Worm (Caenorhabditis elegans) whole organism, L1 larva: ENCODE data around the gene srg-61.

Experiments
- C04F5.9 ChIP-seq: sonication (generic microtip); optimal IDR thresholded peaks from 2 replicates; lab custom pipeline; 2016; ENCODE audit warnings: missing genetic modification characterization, missing compliant biosample characterization
- C16A3.4 ChIP-seq: fragments of 150-350 bp; optimal IDR thresholded peaks from 2 replicates; lab custom pipeline; 2014; ENCODE audit warnings: missing biosample characterization, missing genetic modification characterization
- C34B4.2 ChIP-seq: sonication (generic microtip); optimal IDR thresholded peaks from 2 replicates; lab custom pipeline; 2017; ENCODE audit warnings: mild to moderate bottlenecking, missing genetic modification characterization, missing compliant biosample characterization
- F16B12.6 ChIP-seq: fragments of 150-350 bp; optimal IDR thresholded peaks from 2 replicates; lab custom pipeline; 2014; ENCODE audit warnings: missing biosample characterization, missing genetic modification characterization
- Y116A8C.19 ChIP-seq: sonication (generic microtip); optimal IDR thresholded peaks from 2 replicates; lab custom pipeline; 2016; ENCODE audit warnings: missing compliant biosample characterization, missing genetic modification characterization, borderline replicate concordance
- alr-1 ChIP-seq: fragments of 200-800 bp; sonication (Bioruptor generic); optimal IDR thresholded peaks from 2 replicates; lab custom pipeline; 2018; ENCODE audit warnings: borderline replicate concordance, mild to moderate bottlenecking, missing genetic modification characterization, missing compliant biosample characterization
- ceh-82 ChIP-seq, 3 experiments: fragments of 150-350 bp in 1 of 3; sonication (generic microtip) in 2 of 3; optimal IDR thresholded peaks; 2 replicates each; lab custom pipeline; 2014 to 2017; ENCODE audit warnings: missing biosample characterization in 3 of 3, missing genetic modification characterization in 3 of 3
- ceh-88 ChIP-seq: fragments of 200-800 bp; sonication (Bioruptor generic); IDR thresholded peaks from 2 replicates; pipeline ENCODE4 v1.3.6; 2022; ENCODE audit warnings: missing genetic modification characterization, missing compliant biosample characterization
- dpl-1 ChIP-seq, 3 experiments: fragments of 150-350 bp in 2 of 3; sonication (generic microtip) in 1 of 3; optimal IDR thresholded peaks; 2 replicates each; lab custom pipeline; 2014 to 2017; ENCODE audit warnings: missing biosample characterization in 3 of 3, missing genetic modification characterization in 3 of 3, missing genetic modification reagents in 3 of 3
- efl-1 ChIP-seq, 4 experiments: fragments of 150-350 bp; optimal IDR thresholded peaks in 3 of 4; peaks in 1 of 4; 1 replicate in 1 of 4; 2 replicates in 3 of 4; lab custom pipeline; 2014; ENCODE audit warnings: missing biosample characterization in 2 of 4, missing genetic modification characterization in 2 of 4, missing genetic modification reagents in 2 of 4
- egl-13 ChIP-seq: sonication (generic microtip); optimal IDR thresholded peaks from 2 replicates; lab custom pipeline; 2016; ENCODE audit warnings: missing genotype, missing genetic modification reagents, missing genetic modification characterization, missing compliant biosample characterization
- egl-27 ChIP-seq, 2 experiments: fragments of 150-350 bp in 1 of 2; sonication (generic microtip); optimal IDR thresholded peaks; 3 replicates each; lab custom pipeline; 2017 to 2018; ENCODE audit warnings: missing biosample characterization in 2 of 2, missing genetic modification characterization in 2 of 2, missing genetic modification reagents in 2 of 2
- elt-2 ChIP-seq: sonication (generic microtip); optimal IDR thresholded peaks from 2 replicates; lab custom pipeline; 2016; ENCODE audit warnings: missing genetic modification characterization, mild to moderate bottlenecking, inconsistent platforms, missing compliant biosample characterization, missing genetic modification reagents
- elt-3 ChIP-seq, 6 experiments: fragments of 150-350 bp in 1 of 6; sonication (generic microtip); optimal IDR thresholded peaks; 2 replicates each; lab custom pipeline; 2017 to 2018; ENCODE audit warnings: missing biosample characterization in 6 of 6, missing genetic modification characterization in 6 of 6, inconsistent platforms in 1 of 6
- fkh-10 ChIP-seq: sonication (generic microtip); optimal IDR thresholded peaks from 2 replicates; lab custom pipeline; 2017; ENCODE audit warnings: missing biosample characterization, missing genetic modification reagents, missing genetic modification characterization
- fkh-4 ChIP-seq: sonication (generic microtip); optimal IDR thresholded peaks from 2 replicates; lab custom pipeline; 2016; ENCODE audit warnings: missing compliant biosample characterization, missing genetic modification characterization, borderline replicate concordance
- fkh-8 ChIP-seq: sonication (generic microtip); optimal IDR thresholded peaks from 2 replicates; lab custom pipeline; 2016; ENCODE audit warnings: mild to moderate bottlenecking, missing genetic modification characterization, missing compliant biosample characterization
- hlh-17 ChIP-seq: fragments of 200-800 bp; sonication (Bioruptor generic); optimal IDR thresholded peaks from 2 replicates; lab custom pipeline; 2018; ENCODE audit warnings: missing genetic modification characterization, mild to moderate bottlenecking, missing compliant biosample characterization, moderate library complexity, borderline replicate concordance
- hlh-4 ChIP-seq: sonication (generic microtip); optimal IDR thresholded peaks from 2 replicates; lab custom pipeline; 2016; ENCODE audit warnings: mild to moderate bottlenecking, missing genetic modification characterization, missing compliant biosample characterization
- lin-35 ChIP-seq, 2 experiments: fragments of 150-350 bp; optimal IDR thresholded peaks; 2 replicates each; lab custom pipeline; 2014; ENCODE audit warnings: missing biosample characterization in 2 of 2, missing genetic modification characterization in 2 of 2, missing genetic modification reagents in 2 of 2
- lir-3 ChIP-seq: sonication (generic microtip); optimal IDR thresholded peaks from 2 replicates; lab custom pipeline; 2016; ENCODE audit warnings: mild to moderate bottlenecking, missing genetic modification characterization, moderate library complexity, missing compliant biosample characterization; ENCODE audit not compliant: poor library complexity
- lsy-2 ChIP-seq, 2 experiments: fragments of 150-350 bp; optimal IDR thresholded peaks; 2 replicates each; lab custom pipeline; 2014; ENCODE audit warnings: missing biosample characterization in 2 of 2, missing genetic modification characterization in 2 of 2
- mdl-1 ChIP-seq, 2 experiments: fragments of 150-350 bp; optimal IDR thresholded peaks; 2 replicates each; lab custom pipeline; 2014 to 2017; ENCODE audit warnings: missing biosample characterization in 2 of 2, missing genetic modification characterization in 2 of 2, inconsistent platforms in 1 of 2
- mef-2 ChIP-seq: fragments of 150-350 bp; optimal IDR thresholded peaks from 2 replicates; lab custom pipeline; 2014; ENCODE audit warnings: missing biosample characterization, missing genetic modification characterization
- mep-1 ChIP-seq: fragments of 150-350 bp; optimal IDR thresholded peaks from 2 replicates; lab custom pipeline; 2014; ENCODE audit warnings: missing biosample characterization, missing genetic modification characterization
- nhr-11 ChIP-seq: fragments of 150-350 bp; optimal IDR thresholded peaks from 2 replicates; lab custom pipeline; 2014; ENCODE audit warnings: missing biosample characterization, missing genetic modification characterization
- nhr-19 ChIP-seq: fragments of 200-800 bp; sonication (Bioruptor generic); conservative IDR thresholded peaks from 2 replicates; pipeline ENCODE4 v1.3.6; 2022; ENCODE audit warnings: missing genetic modification characterization, missing compliant biosample characterization
- nhr-20 ChIP-seq: sonication (generic microtip); optimal IDR thresholded peaks from 2 replicates; lab custom pipeline; 2016; ENCODE audit warnings: mild to moderate bottlenecking, missing genetic modification characterization, missing compliant biosample characterization
- nhr-28 ChIP-seq: fragments of 150-350 bp; optimal IDR thresholded peaks from 2 replicates; lab custom pipeline; 2014; ENCODE audit warnings: missing biosample characterization, missing genetic modification characterization
- nhr-85 ChIP-seq: sonication (generic microtip); peaks from one replicate; lab custom pipeline; 2016; ENCODE audit warnings: missing genetic modification characterization, inconsistent platforms, missing compliant biosample characterization
- nhr-90 ChIP-seq: sonication (generic microtip); optimal IDR thresholded peaks from 2 replicates; lab custom pipeline; 2016; ENCODE audit warnings: mild to moderate bottlenecking, missing genetic modification characterization, missing compliant biosample characterization; ENCODE audit not compliant: poor library complexity
- pag-3 ChIP-seq: sonication (generic microtip); optimal IDR thresholded peaks from 2 replicates; lab custom pipeline; 2017; ENCODE audit warnings: missing genetic modification characterization, mild to moderate bottlenecking, missing compliant biosample characterization, antibody characterized with exemption, borderline replicate concordance; ENCODE audit not compliant: insufficient read depth
- pqm-1 ChIP-seq: sonication (generic microtip); optimal IDR thresholded peaks from 3 replicates; lab custom pipeline; 2017; ENCODE audit warnings: missing biosample characterization, missing genetic modification characterization
- skn-1 ChIP-seq: fragments of 150-350 bp; optimal IDR thresholded peaks from 2 replicates; lab custom pipeline; 2014; ENCODE audit warnings: missing biosample characterization, missing genetic modification characterization
- sup-37 ChIP-seq: fragments of 200-800 bp; sonication (Bioruptor generic); optimal IDR thresholded peaks from 2 replicates; lab custom pipeline; 2018; ENCODE audit warnings: mild to moderate bottlenecking, missing genetic modification characterization, missing compliant biosample characterization
- tlp-1 ChIP-seq: fragments of 150-350 bp; optimal IDR thresholded peaks from 2 replicates; lab custom pipeline; 2014; ENCODE audit warnings: missing biosample characterization, missing genetic modification characterization
- unc-30 ChIP-seq: sonication (generic microtip); optimal IDR thresholded peaks from 2 replicates; lab custom pipeline; 2017; ENCODE audit warnings: missing biosample characterization, missing genetic modification characterization
- unc-62 ChIP-seq: fragments of 150-350 bp; optimal IDR thresholded peaks from 2 replicates; lab custom pipeline; 2014; ENCODE audit warnings: missing biosample characterization, missing genetic modification reagents, missing genetic modification characterization
- ztf-4 ChIP-seq: fragments of 150-350 bp; optimal IDR thresholded peaks from 2 replicates; lab custom pipeline; 2014; ENCODE audit warnings: missing biosample characterization, missing genetic modification characterization

srg-61 gene

DNA sequence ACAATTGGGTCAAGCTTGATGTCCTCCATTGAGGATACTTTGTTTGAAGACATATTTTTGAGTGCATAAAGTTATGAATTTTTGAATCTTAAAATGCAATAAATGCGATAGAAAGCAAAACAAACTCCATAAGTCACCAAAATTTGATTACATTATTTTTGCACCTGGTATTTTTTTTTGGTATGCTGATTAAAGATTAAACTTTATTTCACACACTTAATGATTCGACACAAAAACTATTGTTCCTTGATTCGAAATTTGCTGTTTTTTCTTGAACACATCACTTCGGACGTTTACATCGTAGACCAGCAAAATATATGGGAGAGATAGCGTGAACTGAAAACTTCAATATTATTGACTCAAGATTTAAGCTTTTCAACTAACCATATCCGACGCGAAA lies at the start of gene srg-61:
Gene srg-61, minus strand, starts transcription at position 101 of the 400 bp plus-strand sequence.
- no peak for TF ChIP-seq mep-1 (tag; lab: Kevin White, UChicago)
- no peak for TF ChIP-seq C16A3.4 (tag; lab: Kevin White, UChicago)
- TF ChIP-seq Y116A8C.19 (tag; lab: Kevin White, UChicago) = no peak
- TF ChIP-seq pag-3 (tag; lab: Kevin White, UChicago) = no peak
- TF ChIP-seq C34B4.2 = no peak

DNA sequence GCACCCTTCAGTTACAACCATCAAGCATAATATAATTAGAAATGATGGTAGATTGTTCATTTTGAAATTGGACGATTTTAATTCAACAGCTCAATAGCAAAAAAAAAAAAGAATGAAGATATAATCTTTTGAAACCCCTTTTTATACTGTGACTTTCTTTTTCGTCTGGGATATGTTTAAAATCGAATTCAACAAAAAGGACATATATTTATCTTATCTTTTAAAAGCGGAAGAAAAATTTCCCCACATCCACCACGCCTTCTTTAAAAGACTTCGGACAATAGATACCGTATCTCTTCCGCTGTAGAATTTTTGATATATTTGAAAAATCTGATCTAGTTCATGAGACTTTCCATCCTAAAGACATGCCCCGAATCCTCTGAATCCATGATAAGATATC lies 40.7 kb upstream of the srg-61 start, which contains the start of gene R05D8.11:
Gene R05D8.11, minus strand, starts transcription at position 101 of the 400 bp plus-strand sequence.
- TF ChIP-seq nhr-90 (tag; lab: Kevin White, UChicago) (no peak), elt-3 (tag; optimal IDR thresholded peaks at IDR 0.05; lab: Kevin White, UChicago) (peak in 1 of 6 experiments; percentile 0)

DNA sequence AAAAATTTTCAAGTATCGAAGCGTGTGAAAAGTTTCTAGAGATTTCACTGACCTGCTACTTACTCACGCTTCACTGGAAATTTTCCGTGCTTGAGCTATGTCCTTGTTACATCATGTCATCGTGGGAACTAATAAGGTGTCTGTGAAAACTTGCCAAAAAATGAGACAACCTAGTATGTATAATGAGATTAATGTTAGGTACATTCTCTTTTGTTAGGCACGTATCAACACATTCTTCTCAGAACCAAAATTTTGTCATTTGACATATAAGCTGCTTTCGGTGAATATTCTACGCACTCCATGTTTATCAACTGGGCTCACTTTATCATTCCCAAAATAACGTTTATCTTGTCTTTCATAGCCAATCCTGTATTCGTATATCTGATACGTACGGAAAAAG lies 33.9 kb upstream of the srg-61 start, which contains the start of gene srj-18:
Gene srj-18, plus strand, starts transcription at position 301 of the 400 bp plus-strand sequence.
- TF ChIP-seq F16B12.6 (tag; lab: Kevin White, UChicago) (no peak), skn-1 (tag; lab: Kevin White, UChicago) (no peak), fkh-8 (peak; percentile 59), ztf-4 (tag; lab: Kevin White, UChicago) (no peak)

DNA sequence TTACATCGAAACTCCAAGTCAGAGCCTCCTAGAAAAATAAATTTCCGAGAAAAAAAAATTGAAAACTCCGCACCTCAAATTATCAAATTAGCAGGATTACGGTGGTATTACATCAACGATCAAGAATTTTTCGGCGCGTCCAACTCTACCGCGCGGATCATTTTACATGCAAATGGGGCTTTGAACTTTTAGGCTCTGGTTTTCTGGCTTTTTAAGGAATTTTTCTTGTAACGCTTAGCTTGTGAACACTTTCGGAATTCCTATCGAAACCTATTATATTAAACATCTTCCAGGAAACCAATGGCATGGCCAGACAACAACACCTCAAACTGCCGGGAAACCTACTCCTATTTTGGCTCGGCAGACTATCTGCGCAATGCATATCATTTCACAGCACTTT lies 31.4 kb upstream of the srg-61 start, which contains the start of gene srh-56:
Gene srh-56, plus strand, starts transcription at position 301 of the 400 bp plus-strand sequence.
- TF ChIP-seq elt-2 (tag; lab: Kevin White, UChicago) (no peak), egl-13 (tag; lab: Kevin White, UChicago) (no peak), sup-37 (GFP tag; lab: Kevin White, UChicago) (no peak), ceh-82 (tag; optimal IDR thresholded peaks at IDR 0.05; lab: Kevin White, UChicago) (no peak), mdl-1 (tag; optimal IDR thresholded peaks at IDR 0.05; lab: Kevin White, UChicago) (no peak), unc-62 (GFP tag; lab: Kevin White, UChicago) (no peak), tlp-1 (no peak), ceh-88 (no peak), dpl-1 (GFP tag; optimal IDR thresholded peaks at IDR 0.05; lab: Kevin White, UChicago) (no peak), lsy-2 (tag; optimal IDR thresholded peaks at IDR 0.05; lab: Kevin White, UChicago) (no peak), nhr-28 (tag; lab: Kevin White, UChicago) (no peak)

DNA sequence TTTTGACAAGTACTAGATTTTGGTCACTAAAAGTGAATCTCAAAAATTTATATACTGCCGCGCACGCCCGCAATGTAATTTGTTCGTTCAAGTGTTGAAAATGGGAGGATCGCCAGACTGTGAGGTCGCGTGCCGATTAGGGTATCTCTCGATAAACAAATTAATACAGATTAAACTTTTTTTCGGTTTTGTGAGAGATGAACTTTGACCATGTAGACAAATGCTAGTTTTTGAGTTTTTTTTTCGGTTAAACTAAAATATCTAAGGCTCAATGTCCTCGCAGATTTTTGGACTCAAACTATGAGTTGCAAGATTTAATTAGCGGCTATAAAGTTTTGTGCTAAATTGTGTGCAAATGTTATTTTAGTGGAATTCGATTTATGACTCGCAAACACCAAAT lies 29.6 kb upstream of the srg-61 start, which contains the start of gene dhs-15:
Gene dhs-15, minus strand, starts transcription at position 101 of the 400 bp plus-strand sequence.
- peak; percentile 64 for TF ChIP-seq nhr-85 (tag; lab: Kevin White, UChicago)
- no peak for TF ChIP-seq pqm-1 (tag; lab: Kevin White, UChicago)

DNA sequence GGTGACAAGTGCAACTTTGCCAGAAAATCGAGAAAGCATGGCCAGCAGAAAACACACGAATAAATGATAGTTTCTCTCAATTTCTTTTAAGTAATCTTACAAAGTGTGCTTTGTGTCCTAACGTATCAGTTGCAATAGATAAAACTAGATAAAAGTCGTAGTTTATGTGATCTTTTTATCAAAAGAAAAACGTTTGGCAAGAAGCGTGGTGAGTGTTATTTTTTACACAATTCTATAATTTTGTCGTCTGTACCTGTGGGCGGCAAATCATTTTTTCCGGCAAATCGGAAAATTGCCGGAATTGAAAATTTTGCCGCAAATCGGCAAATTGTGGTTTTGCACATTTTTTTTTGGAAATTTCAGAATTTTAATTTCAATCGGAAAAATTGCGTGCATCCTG lies 27.3 kb upstream of the srg-61 start, which contains the start of gene R05D8.9:
Gene R05D8.9, minus strand, starts transcription at position 101 of the 400 bp plus-strand sequence.
- TF ChIP-seq nhr-11 = no peak
- TF ChIP-seq ztf-4 (tag; lab: Kevin White, UChicago) = no peak
- no peak for TF ChIP-seq pag-3 (tag; lab: Kevin White, UChicago)
- TF ChIP-seq lir-3 (tag; lab: Kevin White, UChicago) = no peak
- TF ChIP-seq fkh-4 (tag; lab: Kevin White, UChicago) = no peak
- TF ChIP-seq nhr-20 (tag; lab: Kevin White, UChicago) = no peak
- TF ChIP-seq, all 84 proteins: peak for 0

DNA sequence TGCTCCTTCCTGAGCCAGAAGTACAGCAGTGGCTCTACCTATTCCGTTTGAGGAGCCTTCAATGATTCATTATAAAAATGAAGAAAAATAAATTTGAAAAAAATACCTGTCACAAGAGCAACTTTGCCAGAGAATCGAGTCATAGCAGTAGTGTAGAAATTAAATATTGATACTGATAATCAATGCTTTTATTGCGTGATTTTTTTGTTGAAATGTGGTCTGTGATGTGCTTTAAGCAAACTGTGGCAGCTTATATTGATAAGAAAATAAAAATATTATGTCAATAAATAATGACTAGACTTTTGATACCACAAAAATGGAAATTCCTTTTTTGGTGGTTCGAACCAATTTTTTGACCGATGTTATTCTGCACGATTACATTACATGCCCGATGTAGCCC lies 24.9 kb upstream of the srg-61 start, which contains the start of gene dhs-14:
Gene dhs-14, minus strand, starts transcription at position 149 of the 400 bp plus-strand sequence.
- TF ChIP-seq C04F5.9 (tag; lab: Kevin White, UChicago) (no peak), hlh-4 (no peak), elt-2 (tag; lab: Kevin White, UChicago) (peak; percentile 71), fkh-10 (no peak), lin-35 (GFP tag; optimal IDR thresholded peaks at IDR 0.05; lab: Kevin White, UChicago) (peak in 1 of 2 experiments; percentile 21), pqm-1 (tag; lab: Kevin White, UChicago) (no peak), efl-1 (optimal IDR thresholded peaks at IDR 0.05; lab: Kevin White, UChicago) (no peak), efl-1 (GFP tag; optimal IDR thresholded peaks at IDR 0.05 in 1 of 2; lab: Kevin White, UChicago) (no peak), mef-2 (tag; lab: Kevin White, UChicago) (no peak), C34B4.2 (no peak), unc-30 (tag; lab: Kevin White, UChicago) (no peak), alr-1 (tag; lab: Kevin White, UChicago) (no peak), nhr-19 (GFP tag; lab: Robert Waterston, UW) (no peak), egl-27 (tag; optimal IDR thresholded peaks at IDR 0.05; lab: Kevin White, UChicago) (no peak), hlh-17 (no peak)
